Fruit fly (Drosophila melanogaster) whole organism, embryonic: ENCODE data around the gene CG42366.

ENCODE experiments used
- Awh ChIP-seq: fragments of 200-800 bp; sonication (Bioruptor generic); IDR thresholded peaks from 2 replicates; pipeline ENCODE4, ENCODE4 v1.3.6; 2022; ENCODE audit warnings: missing biosample characterization, missing genetic modification characterization
- B-H2 ChIP-seq: fragments of 200-800 bp; sonication (Bioruptor generic); optimal IDR thresholded peaks from 2 replicates; lab custom pipeline; 2018; ENCODE audit warnings: missing biosample characterization, mild to moderate bottlenecking, missing genetic modification characterization
- BEAF-32 ChIP-seq: fragments of 200-800 bp; sonication (Bioruptor generic); optimal IDR thresholded peaks from 3 replicates; lab custom pipeline; 2017; ENCODE audit warnings: missing biosample characterization, missing genetic modification characterization, mild to moderate bottlenecking, moderate library complexity, missing genetic modification reagents
- Bgb ChIP-seq: fragments of 200-800 bp; sonication (Bioruptor generic); IDR thresholded peaks from 2 replicates; pipeline ENCODE4 v1.3.6; 2022; ENCODE audit warnings: missing biosample characterization, missing genetic modification characterization; ENCODE audit not compliant: partially characterized antibody
- CG10267 ChIP-seq: fragments of 200-800 bp; sonication (Bioruptor generic); optimal IDR thresholded peaks from 2 replicates; lab custom pipeline; 2018; ENCODE audit warnings: missing biosample characterization, mild to moderate bottlenecking, missing genetic modification characterization, moderate library complexity
- CG13287 ChIP-seq: fragments of 200-800 bp; sonication (Bioruptor generic); IDR thresholded peaks from 2 replicates; pipeline ENCODE4 v1.3.6; 2022; ENCODE audit warnings: missing biosample characterization, missing genetic modification characterization; ENCODE audit not compliant: partially characterized antibody
- CG14014 ChIP-seq: fragments of 200-800 bp; sonication (Bioruptor generic); IDR thresholded peaks from 2 replicates; pipeline ENCODE4 v1.3.6; 2022; ENCODE audit warnings: missing biosample characterization, missing genetic modification characterization
- CG18599 ChIP-seq: fragments of 200-800 bp; sonication (Bioruptor generic); optimal IDR thresholded peaks from 3 replicates; lab custom pipeline; 2017; ENCODE audit warnings: missing biosample characterization, missing genetic modification characterization, mild to moderate bottlenecking, moderate library complexity, missing genetic modification reagents
- CG2116 ChIP-seq: fragments of 200-800 bp; sonication (Bioruptor generic); optimal IDR thresholded peaks from 3 replicates; lab custom pipeline; 2018; ENCODE audit warnings: missing biosample characterization, mild to moderate bottlenecking, missing genetic modification characterization
- CG34224 ChIP-seq: fragments of 200-800 bp; sonication (Bioruptor generic); IDR thresholded peaks from 3 replicates; pipeline ENCODE4 v1.3.6; 2022; ENCODE audit warnings: missing biosample characterization, missing genetic modification characterization; ENCODE audit not compliant: partially characterized antibody
- CG4360 ChIP-seq: fragments of 200-800 bp; sonication (Bioruptor generic); IDR thresholded peaks from 2 replicates; pipeline ENCODE4 v1.3.6; 2022; ENCODE audit warnings: missing biosample characterization, missing genetic modification characterization
- CG6654 ChIP-seq: fragments of 200-800 bp; sonication (Bioruptor generic); optimal IDR thresholded peaks from 2 replicates; lab custom pipeline; 2017; ENCODE audit warnings: missing biosample characterization, mild to moderate bottlenecking, missing genetic modification characterization
- CG6791 ChIP-seq: fragments of 200-800 bp; sonication (Bioruptor generic); IDR thresholded peaks from 3 replicates; pipeline ENCODE4 v1.3.6; 2022; ENCODE audit warnings: missing biosample characterization, missing genetic modification characterization; ENCODE audit not compliant: partially characterized antibody
- CG8359 ChIP-seq: fragments of 200-800 bp; sonication (Bioruptor generic); optimal IDR thresholded peaks from 2 replicates; lab custom pipeline; 2017; ENCODE audit warnings: missing biosample characterization, mild to moderate bottlenecking, missing genetic modification characterization, borderline replicate concordance
- CG9797 ChIP-seq: fragments of 200-800 bp; sonication (Bioruptor generic); optimal IDR thresholded peaks from 3 replicates; lab custom pipeline; 2018; ENCODE audit warnings: missing biosample characterization, mild to moderate bottlenecking, missing genetic modification characterization
- Dfd ChIP-seq, 2 experiments: fragments of >200 bp; optimal IDR thresholded peaks; 2 replicates each; lab custom pipeline; 2017; ENCODE audit warnings: missing biosample characterization in 2 of 2, missing genetic modification characterization in 2 of 2
- Dll ChIP-seq: fragments of 200-800 bp; sonication (Bioruptor generic); IDR thresholded peaks from 4 replicates; pipeline ENCODE4 v1.3.6; 2022; ENCODE audit warnings: missing biosample characterization, missing genetic modification characterization; ENCODE audit not compliant: partially characterized antibody
- Doc3 ChIP-seq: fragments of 200-800 bp; sonication (Bioruptor generic); IDR thresholded peaks from 3 replicates; pipeline ENCODE4 v1.3.6; 2022; ENCODE audit warnings: missing biosample characterization, missing genetic modification characterization; ENCODE audit not compliant: partially characterized antibody
- Dp ChIP-seq: fragments of 200-800 bp; sonication (Bioruptor generic); optimal IDR thresholded peaks from 2 replicates; lab custom pipeline; 2018; ENCODE audit warnings: missing biosample characterization, mild to moderate bottlenecking, missing genetic modification characterization, moderate library complexity
- Drgx ChIP-seq: fragments of 200-800 bp; sonication (Bioruptor generic); IDR thresholded peaks from 2 replicates; pipeline ENCODE4 v1.3.6; 2022; ENCODE audit warnings: missing biosample characterization, missing genetic modification characterization
- E2f2 ChIP-seq: fragments of 200-800 bp; sonication (Bioruptor generic); IDR thresholded peaks from 2 replicates; pipeline ENCODE4 v1.3.6; 2022; ENCODE audit warnings: missing biosample characterization, missing genetic modification characterization
- HLH4C ChIP-seq: fragments of 200-800 bp; sonication (Bioruptor generic); IDR thresholded peaks from 3 replicates; pipeline ENCODE4 v1.3.6; 2022; ENCODE audit warnings: missing biosample characterization, missing genetic modification characterization; ENCODE audit not compliant: partially characterized antibody
- NK7.1 ChIP-seq: fragments of 200-800 bp; sonication (Bioruptor generic); optimal IDR thresholded peaks from 3 replicates; lab custom pipeline; 2016; ENCODE audit warnings: missing biosample characterization, missing genetic modification characterization
- Pdp1 ChIP-seq, 2 experiments: fragments of 200-800 bp; sonication (Bioruptor generic); optimal IDR thresholded peaks; 3 replicates each; lab custom pipeline; 2016; ENCODE audit warnings: missing biosample characterization in 2 of 2, missing genetic modification characterization in 2 of 2, mild to moderate bottlenecking in 1 of 2, moderate library complexity in 1 of 2
- Scr ChIP-seq: fragments of 200-800 bp; sonication (Bioruptor generic); IDR thresholded peaks from 2 replicates; pipeline ENCODE4 v1.3.6; 2022; ENCODE audit warnings: missing biosample characterization, missing genetic modification characterization; ENCODE audit not compliant: partially characterized antibody
- amos ChIP-seq: fragments of 200-800 bp; sonication (Bioruptor generic); IDR thresholded peaks from 2 replicates; pipeline ENCODE4 v1.3.6; 2022; ENCODE audit warnings: missing biosample characterization, missing genetic modification characterization; ENCODE audit not compliant: partially characterized antibody
- ato ChIP-seq: fragments of 200-800 bp; sonication (Bioruptor generic); IDR thresholded peaks from 2 replicates; pipeline ENCODE4 v1.3.6; 2022; ENCODE audit warnings: missing biosample characterization, missing genetic modification characterization; ENCODE audit not compliant: partially characterized antibody
- bbx ChIP-seq: fragments of 200-800 bp; sonication (Bioruptor generic); IDR thresholded peaks from 2 replicates; pipeline ENCODE4 v1.3.6; 2022; ENCODE audit warnings: missing biosample characterization, missing genetic modification characterization; ENCODE audit not compliant: partially characterized antibody
- chinmo ChIP-seq: fragments of 200-800 bp; sonication (Bioruptor generic); IDR thresholded peaks from 4 replicates; pipeline ENCODE4 v1.3.6; 2022; ENCODE audit warnings: missing biosample characterization, missing genetic modification characterization; ENCODE audit not compliant: partially characterized antibody
- dmrt99B ChIP-seq: fragments of 200-800 bp; sonication (Bioruptor generic); optimal IDR thresholded peaks from 2 replicates; lab custom pipeline; 2018; ENCODE audit warnings: missing biosample characterization, mild to moderate bottlenecking, missing genetic modification characterization, moderate library complexity
- eve ChIP-seq, 2 experiments: fragments of >200 bp; optimal IDR thresholded peaks; 2 replicates each; lab custom pipeline; 2017; ENCODE audit warnings: missing biosample characterization in 2 of 2, missing genetic modification characterization in 2 of 2
- gcm ChIP-seq: fragments of 200-800 bp; sonication (Bioruptor generic); optimal IDR thresholded peaks from 2 replicates; lab custom pipeline; 2019; ENCODE audit warnings: missing biosample characterization, mild to moderate bottlenecking, missing genetic modification characterization, moderate library complexity
- gfzf ChIP-seq: fragments of 200-800 bp; sonication (Bioruptor generic); optimal IDR thresholded peaks from 2 replicates; lab custom pipeline; 2016; ENCODE audit warnings: missing biosample characterization, mild to moderate bottlenecking, missing genetic modification characterization, moderate library complexity
- hkb ChIP-seq, 2 experiments: fragments of 200-800 bp in 1 of 2; fragments of >200 bp in 1 of 2; sonication (Bioruptor generic) in 1 of 2; IDR thresholded peaks in 1 of 2; optimal IDR thresholded peaks in 1 of 2; 2 replicates each; pipeline versions ENCODE4 v1.3.6 to Lab custom; 2017 to 2022; ENCODE audit warnings: missing biosample characterization in 1 of 2, missing genetic modification characterization in 1 of 2
- hth ChIP-seq: fragments of >200 bp; optimal IDR thresholded peaks from 2 replicates; lab custom pipeline; 2017; ENCODE audit warnings: inconsistent platforms
- nerfin-2 ChIP-seq: fragments of 200-800 bp; sonication (Bioruptor generic); IDR thresholded peaks from 2 replicates; pipeline ENCODE4 v1.3.6; 2022; ENCODE audit warnings: missing biosample characterization, missing genetic modification characterization; ENCODE audit not compliant: partially characterized antibody
- sna ChIP-seq: fragments of 200-800 bp; sonication (Bioruptor generic); IDR thresholded peaks from 2 replicates; pipeline ENCODE4 v1.3.6; 2022; ENCODE audit warnings: missing biosample characterization, missing genetic modification characterization; ENCODE audit not compliant: partially characterized antibody
- tna ChIP-seq: fragments of 200-800 bp; sonication (Bioruptor generic); IDR thresholded peaks from 2 replicates; pipeline ENCODE4 v1.3.6; 2022; ENCODE audit warnings: missing biosample characterization, missing genetic modification characterization; ENCODE audit not compliant: partially characterized antibody
- trem ChIP-seq: fragments of 200-800 bp; optimal IDR thresholded peaks from 3 replicates; lab custom pipeline; 2019; ENCODE audit warnings: missing biosample characterization, mild to moderate bottlenecking, missing genetic modification characterization, moderate library complexity
- tup ChIP-seq: fragments of 200-800 bp; sonication (Bioruptor generic); optimal IDR thresholded peaks from 2 replicates; lab custom pipeline; 2016; ENCODE audit warnings: missing biosample characterization, mild to moderate bottlenecking, missing genetic modification characterization, moderate library complexity
- unc-4 ChIP-seq: fragments of 200-800 bp; sonication (Bioruptor generic); IDR thresholded peaks from 2 replicates; pipeline ENCODE4 v1.3.6; 2022; ENCODE audit warnings: missing biosample characterization, missing genetic modification characterization; ENCODE audit not compliant: partially characterized antibody
- unpg ChIP-seq: fragments of 200-800 bp; sonication (Bioruptor generic); optimal IDR thresholded peaks from 3 replicates; lab custom pipeline; 2018; ENCODE audit warnings: missing biosample characterization, mild to moderate bottlenecking, missing genetic modification characterization, moderate library complexity

CG42366 gene

dm6 chr2L:9966983-9967737, 42.2 kb downstream of the CG42366 start, which contains the start of the genes Dref and RpL13 (continued):
- TF ChIP-seq CG8359 (GFP tag; lab: Kevin White, UChicago) (peak; percentile 79), sna (GFP tag; lab: Robert Waterston, UW) (peak; percentile 86), NK7.1 (GFP tag; lab: Kevin White, UChicago) (peak; percentile 92), Awh (peak; percentile 75), CG18599 (GFP tag; lab: Kevin White, UChicago) (peak; percentile 92), B-H2 (GFP tag; lab: Kevin White, UChicago) (peak; percentile 93)

DNA sequence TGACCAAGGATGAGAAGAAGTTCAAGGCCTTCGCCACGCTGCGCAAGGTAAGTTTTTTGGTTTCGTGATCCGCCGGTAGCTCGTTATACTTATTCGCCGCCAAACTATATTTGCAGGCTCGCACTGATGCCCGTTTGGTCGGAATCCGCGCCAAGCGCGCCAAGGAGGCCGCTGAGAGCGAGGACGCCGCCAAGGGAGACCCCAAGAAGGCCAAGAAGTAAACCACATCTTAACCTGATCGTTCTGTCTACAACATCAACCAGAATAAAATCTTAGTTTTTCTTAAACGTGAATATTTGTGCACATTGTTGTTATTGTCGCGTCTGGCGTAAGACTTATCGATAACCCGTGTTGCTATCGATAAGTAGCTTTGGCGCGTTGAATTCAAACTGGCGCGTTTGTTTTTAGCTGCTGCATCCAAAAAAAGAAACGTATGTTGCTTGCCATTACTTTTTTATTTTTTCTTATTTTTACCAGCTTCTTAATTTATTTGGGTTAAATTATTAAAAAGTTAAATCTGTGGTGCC, 43.3 kb downstream of the CG42366 start:
- TF ChIP-seq CG10267 (tag; lab: Kevin White, UChicago) = no peak
- TF ChIP-seq bbx (GFP tag; lab: Robert Waterston, UW) = 0 out of 2 replicates have a peak, but pooled peaks have one; percentile 27
- TF ChIP-seq tna (GFP tag; lab: Robert Waterston, UW) = peak; percentile 31
- 0 out of 4 replicates have a peak, but pooled peaks have one; percentile 53 for TF ChIP-seq chinmo (GFP tag; lab: Robert Waterston, UW)
- peak; percentile 53; the same call in 1 of the 2 replicates for TF ChIP-seq Bgb
- no peak for TF ChIP-seq CG9797 (GFP tag; lab: Kevin White, UChicago)
- no peak for TF ChIP-seq gfzf (GFP tag; lab: Kevin White, UChicago)
- no peak for TF ChIP-seq eve (GFP tag; optimal IDR thresholded peaks at IDR 0.05; lab: Kevin White, UChicago)
- no peak for TF ChIP-seq CG14014 (GFP tag; lab: Robert Waterston, UW)
- no peak for TF ChIP-seq hkb (optimal IDR thresholded peaks at IDR 0.05; lab: Kevin White, UChicago)
- TF ChIP-seq hkb (GFP tag; IDR thresholded peaks at IDR 0.05; lab: Robert Waterston, UW) = no peak
- peak; percentile 27; the same call in 1 of the 2 replicates for TF ChIP-seq amos
- TF ChIP-seq CG4360 (GFP tag; lab: Robert Waterston, UW) = peak; percentile 42; the same call in 1 of the 2 replicates
- peak; percentile 50 for TF ChIP-seq Scr (GFP tag; lab: Robert Waterston, UW)
- peak; percentile 70 for TF ChIP-seq ato
- TF ChIP-seq Drgx (GFP tag; lab: Robert Waterston, UW) = no peak
- peak; percentile 37 for TF ChIP-seq BEAF-32 (GFP tag; lab: Kevin White, UChicago)
- TF ChIP-seq Dfd (GFP tag; optimal IDR thresholded peaks at IDR 0.05; lab: Kevin White, UChicago) = no peak
- TF ChIP-seq dmrt99B (tag; lab: Kevin White, UChicago) = no peak
- TF ChIP-seq Dp (GFP tag; lab: Kevin White, UChicago) = peak; percentile 73
- peak; percentile 76 for TF ChIP-seq CG13287 (GFP tag; lab: Robert Waterston, UW)
- TF ChIP-seq unpg = no peak
- 0 out of 3 replicates have a peak, but pooled peaks have one; percentile 28 for TF ChIP-seq Doc3 (GFP tag; lab: Robert Waterston, UW)
- TF ChIP-seq gcm (GFP tag; lab: Kevin White, UChicago) = no peak
- peak; percentile 72 for TF ChIP-seq Dll (GFP tag; lab: Robert Waterston, UW)
- peak; percentile 89 for TF ChIP-seq E2f2 (GFP tag; lab: Robert Waterston, UW)
- TF ChIP-seq HLH4C = peak; percentile 65
- no peak for TF ChIP-seq hth
- TF ChIP-seq unc-4 (GFP tag; lab: Robert Waterston, UW) = peak; percentile 57
- peak; percentile 44; the same call in 1 of the 3 replicates for TF ChIP-seq CG6791 (GFP tag; lab: Robert Waterston, UW)
- peak; percentile 65; the same call in 1 of the 2 replicates for TF ChIP-seq nerfin-2 (GFP tag; lab: Robert Waterston, UW)
- TF ChIP-seq tup = no peak
- TF ChIP-seq trem (tag; lab: Kevin White, UChicago) = peak; percentile 20
- peak; percentile 69 for TF ChIP-seq CG34224 (GFP tag; lab: Robert Waterston, UW)
- TF ChIP-seq CG6654 = no peak
- peak; percentile 45 for TF ChIP-seq CG2116 (GFP tag; lab: Kevin White, UChicago)
- TF ChIP-seq Pdp1 (GFP tag; optimal IDR thresholded peaks at IDR 0.05; lab: Kevin White, UChicago) = peak in 1 of 2 experiments; percentile 74
